Worm (Caenorhabditis elegans): ENCODE measurements around the gene srd-13.

srd-13 gene

DNA sequence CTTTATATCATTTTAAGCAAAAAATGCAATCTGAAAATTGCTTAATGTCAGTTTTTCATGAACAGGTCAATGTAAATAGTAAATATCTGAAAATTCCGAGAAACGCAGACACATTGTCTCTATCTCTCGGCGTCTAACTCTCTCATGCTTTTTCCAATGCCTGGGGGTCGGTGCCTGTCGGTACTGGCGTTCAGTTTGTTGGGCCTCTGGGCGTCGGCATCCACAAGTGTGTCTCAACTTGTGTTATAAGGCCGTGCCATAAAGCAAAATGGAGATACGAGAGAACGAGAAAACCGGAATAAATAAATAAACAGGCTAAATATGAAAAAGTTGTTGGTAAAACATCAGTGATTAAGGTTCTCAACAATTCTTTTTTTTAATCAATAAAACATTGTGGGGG, 31.7 kb upstream of the srd-13 start:
- TF ChIP-seq pes-1 (GFP tag; IDR thresholded peaks at IDR 0.05) = no peak
- TF ChIP-seq scrt-1 (GFP tag; IDR thresholded peaks at IDR 0.05) = no peak

DNA sequence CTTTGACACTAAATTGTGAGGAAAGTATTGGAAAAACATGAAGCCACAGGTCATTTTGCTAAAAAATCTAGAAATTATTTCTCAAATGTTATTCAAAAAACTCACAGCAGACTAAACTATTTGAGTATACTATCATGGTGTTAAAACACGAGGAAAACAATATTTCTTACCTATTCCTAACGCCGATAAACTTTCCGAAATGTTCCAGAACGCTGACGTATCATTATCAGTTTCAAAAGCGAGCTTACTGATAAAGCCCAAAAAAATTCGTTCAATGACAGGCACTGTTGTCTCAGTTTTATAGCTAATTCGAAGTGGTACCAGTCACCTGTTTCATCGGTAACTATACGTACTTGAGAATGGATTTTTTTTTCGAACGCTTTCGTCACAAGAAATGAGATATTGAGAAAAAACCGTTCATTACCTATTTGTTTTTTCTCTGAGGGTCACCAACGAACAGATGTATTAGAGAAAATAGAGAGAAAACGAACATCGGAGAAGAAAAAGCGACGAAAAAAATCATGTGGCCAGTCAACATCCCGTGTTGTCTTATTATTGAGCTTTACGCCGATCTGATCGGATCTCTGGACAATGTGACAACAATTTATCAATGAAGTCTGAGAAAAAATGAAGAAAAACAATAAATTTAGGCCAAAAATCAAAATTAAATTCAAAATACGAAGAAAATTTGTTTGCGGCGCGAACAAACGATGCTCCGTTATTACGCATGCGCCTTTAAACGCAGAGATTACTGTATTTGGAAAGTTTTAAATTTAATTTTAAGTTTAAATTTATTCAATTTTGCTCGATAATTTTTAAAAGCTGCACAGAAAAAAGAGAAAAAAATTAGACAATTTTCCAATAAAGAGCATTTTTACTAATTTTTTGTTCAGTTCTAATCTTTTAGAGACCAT, 30.9 kb upstream of the srd-13 start:
- TF ChIP-seq ceh-13 (GFP tag; optimal IDR thresholded peaks at IDR 0.05) (no peak), tra-4 (tag; optimal IDR thresholded peaks at IDR 0.05) (no peak), sea-1 (GFP tag; conservative IDR thresholded peaks at IDR 0.05) (no peak), F13C5.2 (tag; optimal IDR thresholded peaks at IDR 0.05) (no peak), B0310.2 (tag; optimal IDR thresholded peaks at IDR 0.05) (no peak), ets-7 (tag; optimal IDR thresholded peaks at IDR 0.05) (no peak), ama-1 (optimal IDR thresholded peaks at IDR 0.05) (no peak), aly-1 (tag; optimal IDR thresholded peaks at IDR 0.05) (no peak), hnd-1 (tag; optimal IDR thresholded peaks at IDR 0.05) (no peak), scrt-1 (GFP tag; IDR thresholded peaks at IDR 0.05) (no peak), tbx-11 (GFP tag; IDR thresholded peaks at IDR 0.05) (no peak), hmg-4 (GFP tag; optimal IDR thresholded peaks at IDR 0.05) (no peak), flt-1 (GFP tag; IDR thresholded peaks at IDR 0.05) (no peak), hmbx-1 (tag; optimal IDR thresholded peaks at IDR 0.05) (no peak), tbx-37 (GFP tag; conservative IDR thresholded peaks at IDR 0.05) (no peak), pes-1 (GFP tag; IDR thresholded peaks at IDR 0.05) (no peak), ceh-36 (tag; optimal IDR thresholded peaks at IDR 0.05) (no peak)

DNA sequence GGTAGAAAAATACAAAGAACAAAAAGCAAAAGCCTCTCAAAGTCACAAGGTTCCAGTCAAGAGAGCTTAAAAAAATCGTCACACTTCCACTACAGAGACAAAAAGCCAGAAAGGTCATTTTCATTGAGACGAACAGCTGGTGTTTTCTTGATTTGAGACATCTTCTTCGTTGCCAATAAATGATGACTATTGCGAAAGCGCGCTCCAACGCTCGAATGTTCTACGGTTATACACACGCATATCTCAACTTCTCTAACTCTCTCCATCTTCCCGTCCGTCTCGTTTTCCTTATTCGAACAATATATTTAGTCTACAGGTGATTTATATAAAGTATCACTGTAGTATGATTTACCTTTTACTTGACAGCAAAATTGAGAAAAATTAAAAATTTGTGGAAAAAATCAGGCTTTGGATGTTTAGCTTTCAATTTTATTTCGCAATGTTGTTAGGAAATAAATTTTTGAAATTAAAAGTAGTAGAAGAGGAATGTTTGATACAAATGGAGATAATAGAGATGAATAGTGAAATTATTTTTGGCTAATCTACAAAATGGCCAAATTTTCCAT, 30.0 kb upstream of the srd-13 start:
- TF ChIP-seq tbx-37 (GFP tag; conservative IDR thresholded peaks at IDR 0.05) (no peak), flt-1 (GFP tag; IDR thresholded peaks at IDR 0.05) (no peak), hmbx-1 (tag; optimal IDR thresholded peaks at IDR 0.05) (no peak), ets-7 (tag; optimal IDR thresholded peaks at IDR 0.05) (no peak), pes-1 (GFP tag; IDR thresholded peaks at IDR 0.05) (no peak), tbx-11 (GFP tag; IDR thresholded peaks at IDR 0.05) (no peak), scrt-1 (GFP tag; IDR thresholded peaks at IDR 0.05) (no peak), F13C5.2 (tag; optimal IDR thresholded peaks at IDR 0.05) (no peak), hnd-1 (tag; optimal IDR thresholded peaks at IDR 0.05) (no peak), tra-4 (tag; optimal IDR thresholded peaks at IDR 0.05) (no peak), ama-1 (optimal IDR thresholded peaks at IDR 0.05) (no peak), hmg-4 (GFP tag; optimal IDR thresholded peaks at IDR 0.05) (no peak), aly-1 (tag; optimal IDR thresholded peaks at IDR 0.05) (no peak), sea-1 (GFP tag; conservative IDR thresholded peaks at IDR 0.05) (no peak), B0310.2 (tag; optimal IDR thresholded peaks at IDR 0.05) (no peak), ceh-36 (tag; optimal IDR thresholded peaks at IDR 0.05) (no peak), ceh-13 (GFP tag; optimal IDR thresholded peaks at IDR 0.05) (no peak)

DNA sequence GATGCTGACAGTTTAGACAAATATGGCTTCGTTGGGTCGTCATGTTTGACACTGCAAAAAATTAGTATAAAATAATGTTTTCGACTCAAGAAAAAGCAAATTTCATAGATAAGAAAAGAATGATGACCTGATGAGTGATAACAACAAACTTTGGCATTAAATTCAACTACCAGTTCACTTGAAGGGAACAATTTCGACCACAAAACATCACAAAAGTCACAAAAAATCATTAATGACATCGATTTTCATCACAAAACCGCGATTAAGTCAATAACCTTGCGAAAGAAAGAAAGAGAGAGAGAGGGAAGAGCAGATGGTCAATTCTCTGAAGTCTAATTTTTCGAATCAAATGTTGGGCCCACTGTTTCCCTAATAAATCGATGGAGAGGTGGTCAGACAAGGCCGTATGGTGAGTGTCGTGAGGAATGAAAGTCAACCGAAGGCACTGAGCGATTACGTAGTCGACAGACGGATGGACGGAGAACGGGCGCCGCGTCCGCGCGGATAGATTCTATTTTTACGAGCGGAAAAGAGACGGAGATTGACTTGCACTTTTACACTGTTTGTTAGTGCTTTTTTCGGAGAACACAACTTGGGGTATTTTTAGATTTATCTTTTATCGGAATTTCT, 29.0 kb upstream of the srd-13 start, which contains the start of gene bec-1:
Gene bec-1, minus strand, starts transcription at position 51 of the 630 bp plus-strand sequence.
- TF ChIP-seq sea-1 (GFP tag; conservative IDR thresholded peaks at IDR 0.05) (no peak), scrt-1 (GFP tag; IDR thresholded peaks at IDR 0.05) (no peak)

DNA sequence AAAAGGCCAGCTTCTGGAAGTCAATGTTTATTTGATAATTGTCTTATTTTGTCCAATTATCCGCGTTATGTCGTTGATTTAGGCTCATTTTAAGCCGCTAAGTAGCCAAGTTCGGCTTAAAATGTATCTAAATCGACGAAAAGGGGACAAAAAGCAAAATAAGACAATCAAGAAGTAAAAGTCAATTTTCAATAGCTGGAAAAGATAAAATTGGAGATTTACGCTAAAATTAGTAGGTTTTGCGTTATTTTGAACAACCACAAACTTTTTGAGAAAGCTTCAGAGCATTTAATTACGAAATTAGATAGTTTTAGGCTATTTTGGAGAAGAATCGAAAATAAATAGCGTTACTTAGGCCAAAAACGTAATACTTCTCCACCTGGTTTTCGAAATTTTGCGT, 27.4 kb upstream of the srd-13 start:
- TF ChIP-seq hnd-1 (tag; optimal IDR thresholded peaks at IDR 0.05) (no peak), tra-4 (tag; optimal IDR thresholded peaks at IDR 0.05) (no peak), hmg-4 (GFP tag; optimal IDR thresholded peaks at IDR 0.05) (no peak), F13C5.2 (tag; optimal IDR thresholded peaks at IDR 0.05) (no peak), ceh-13 (GFP tag; optimal IDR thresholded peaks at IDR 0.05) (no peak), ama-1 (optimal IDR thresholded peaks at IDR 0.05) (no peak), sea-1 (GFP tag; conservative IDR thresholded peaks at IDR 0.05) (no peak), pes-1 (GFP tag; IDR thresholded peaks at IDR 0.05) (no peak), hmbx-1 (tag; optimal IDR thresholded peaks at IDR 0.05) (no peak), ets-7 (tag; optimal IDR thresholded peaks at IDR 0.05) (no peak), B0310.2 (tag; optimal IDR thresholded peaks at IDR 0.05) (no peak), scrt-1 (GFP tag; IDR thresholded peaks at IDR 0.05) (no peak), flt-1 (GFP tag; IDR thresholded peaks at IDR 0.05) (no peak), ceh-36 (tag; optimal IDR thresholded peaks at IDR 0.05) (no peak)

DNA sequence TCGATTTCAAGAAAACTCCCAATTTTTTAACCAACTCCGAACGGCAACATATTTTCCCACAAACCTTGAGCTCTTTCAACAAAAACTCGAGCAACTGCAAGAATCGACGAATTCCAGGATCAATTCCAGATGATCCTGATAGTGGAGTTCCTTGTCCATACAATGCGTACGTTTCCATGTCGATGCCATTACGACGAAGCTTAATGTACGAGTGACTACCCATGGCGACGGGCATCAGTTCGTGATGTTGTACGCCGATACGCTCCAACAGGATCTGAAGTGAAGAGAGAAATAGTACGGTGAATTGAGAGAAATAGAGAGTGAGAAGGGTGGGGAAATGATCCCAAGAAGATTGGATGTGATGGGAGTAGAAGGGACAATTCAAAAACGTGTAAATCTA, 26.6 kb upstream of the srd-13 start:
- no peak for TF ChIP-seq hmg-4 (GFP tag; optimal IDR thresholded peaks at IDR 0.05)
- TF ChIP-seq B0310.2 (tag; optimal IDR thresholded peaks at IDR 0.05) = no peak
- TF ChIP-seq ama-1 (optimal IDR thresholded peaks at IDR 0.05) = no peak
- TF ChIP-seq sea-1 (GFP tag; conservative IDR thresholded peaks at IDR 0.05) = no peak
- no peak for TF ChIP-seq scrt-1 (GFP tag; IDR thresholded peaks at IDR 0.05)
- TF ChIP-seq flt-1 (GFP tag; IDR thresholded peaks at IDR 0.05) = no peak
- no peak for TF ChIP-seq hnd-1 (tag; optimal IDR thresholded peaks at IDR 0.05)

DNA sequence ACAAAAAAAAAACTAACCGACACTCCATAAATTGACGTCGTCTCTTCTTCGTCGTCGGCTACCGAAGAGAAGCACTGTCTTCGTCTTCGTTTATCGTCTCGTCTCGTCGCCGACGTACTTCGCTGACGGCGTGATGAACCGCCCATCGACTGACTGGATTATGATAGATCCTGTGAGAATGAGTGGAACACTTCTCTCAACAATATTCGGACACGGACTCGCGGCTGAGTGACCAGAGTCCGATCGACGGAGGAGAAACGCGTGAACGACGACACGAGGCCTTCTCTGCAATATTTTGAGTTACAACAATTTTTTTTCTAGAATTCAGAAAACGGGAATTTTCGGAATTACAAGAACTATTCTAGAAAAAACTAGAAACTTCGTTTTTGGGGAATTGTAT, 24.8 kb upstream of the srd-13 start, which contains the start of gene skn-1:
Gene skn-1, minus strand, starts transcription at position 146 of the 400 bp plus-strand sequence.
- TF ChIP-seq ama-1 (optimal IDR thresholded peaks at IDR 0.05) (no peak), hmbx-1 (tag; optimal IDR thresholded peaks at IDR 0.05) (no peak), ceh-13 (GFP tag; optimal IDR thresholded peaks at IDR 0.05) (no peak), flt-1 (GFP tag; IDR thresholded peaks at IDR 0.05) (no peak; the same call in 1 of the 2 replicates), F13C5.2 (tag; optimal IDR thresholded peaks at IDR 0.05) (no peak), tra-4 (tag; optimal IDR thresholded peaks at IDR 0.05) (no peak), pes-1 (GFP tag; IDR thresholded peaks at IDR 0.05) (no peak), ets-7 (tag; optimal IDR thresholded peaks at IDR 0.05) (no peak), tbx-37 (GFP tag; conservative IDR thresholded peaks at IDR 0.05) (no peak), ceh-36 (tag; optimal IDR thresholded peaks at IDR 0.05) (no peak), scrt-1 (GFP tag; IDR thresholded peaks at IDR 0.05) (no peak), tbx-11 (GFP tag; IDR thresholded peaks at IDR 0.05) (no peak), aly-1 (tag; optimal IDR thresholded peaks at IDR 0.05) (no peak), hmg-4 (GFP tag; optimal IDR thresholded peaks at IDR 0.05) (no peak), sea-1 (GFP tag; conservative IDR thresholded peaks at IDR 0.05) (no peak), hnd-1 (tag; optimal IDR thresholded peaks at IDR 0.05) (no peak), B0310.2 (tag; optimal IDR thresholded peaks at IDR 0.05) (no peak)

Data from whole organism, early embryonic.